Worm (Caenorhabditis elegans): ENCODE data around the gene arf-6.

DNA sequence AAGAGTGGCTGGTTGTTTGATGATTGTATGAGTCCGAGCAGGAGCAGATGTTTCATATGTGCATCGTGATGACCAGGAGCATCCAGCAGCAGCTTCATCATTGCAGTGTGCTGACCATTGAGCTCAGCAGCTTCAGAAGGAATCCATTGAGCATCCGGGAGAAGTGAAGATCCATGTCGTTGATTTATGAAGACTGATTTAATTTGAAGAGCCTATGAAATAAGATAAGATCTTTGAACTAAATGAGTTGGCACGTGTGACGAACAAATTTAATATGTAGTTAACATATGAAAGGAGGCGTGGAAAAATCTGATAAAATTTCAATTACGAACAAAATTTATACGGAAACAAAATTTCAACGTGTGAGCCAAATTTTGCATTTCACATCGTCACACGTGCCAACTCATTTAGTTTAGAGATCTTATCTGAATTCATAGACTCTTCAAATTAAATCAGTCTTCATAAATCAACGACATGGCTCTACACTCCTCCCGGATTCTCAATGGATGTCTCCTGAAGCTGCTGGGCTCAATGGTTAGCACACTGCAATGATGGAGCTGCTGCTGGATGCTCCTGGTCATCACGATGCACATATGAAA is 29.0 kb upstream of the arf-6 start, which contains the start of the genes Y116A8C.469 and Y116A8C.468:
- TF ChIP-seq nhr-179 (tag; optimal IDR thresholded peaks at IDR 0.05) (no peak), tbp1 (GFP tag; optimal IDR thresholded peaks at IDR 0.05) (no peak), F39B2.1 (GFP tag; IDR thresholded peaks at IDR 0.05) (no peak), madf-6 (GFP tag; IDR thresholded peaks at IDR 0.05) (no peak)
